Worm (Caenorhabditis elegans): Measurements from ENCODE around the gene rfc-4.

The rfc-4 gene

DNA sequence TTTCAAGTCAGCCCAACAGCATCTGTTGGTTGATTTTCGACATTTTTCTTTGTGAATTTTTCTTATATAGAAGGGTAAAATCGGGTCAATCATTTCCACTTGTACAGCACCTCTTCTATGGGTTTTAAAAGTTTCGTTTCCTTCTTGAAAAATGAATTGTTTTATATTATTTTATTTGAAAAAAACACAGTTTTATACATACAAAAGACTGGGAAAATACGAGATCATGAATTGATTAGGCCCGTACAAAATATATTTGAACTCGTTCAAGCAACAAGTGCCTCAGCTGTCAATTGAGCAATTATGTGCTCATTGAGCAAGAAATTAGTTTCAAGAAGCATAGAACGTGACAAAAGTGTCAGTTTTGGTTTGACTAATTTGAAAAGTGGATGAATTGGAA is 30.1 kb downstream of the rfc-4 start:
- TF ChIP-seq Y53F4B.3 (GFP tag; IDR thresholded peaks at IDR 0.05): no peak
- TF ChIP-seq lag-1 (GFP tag; IDR thresholded peaks at IDR 0.05): no peak

DNA sequence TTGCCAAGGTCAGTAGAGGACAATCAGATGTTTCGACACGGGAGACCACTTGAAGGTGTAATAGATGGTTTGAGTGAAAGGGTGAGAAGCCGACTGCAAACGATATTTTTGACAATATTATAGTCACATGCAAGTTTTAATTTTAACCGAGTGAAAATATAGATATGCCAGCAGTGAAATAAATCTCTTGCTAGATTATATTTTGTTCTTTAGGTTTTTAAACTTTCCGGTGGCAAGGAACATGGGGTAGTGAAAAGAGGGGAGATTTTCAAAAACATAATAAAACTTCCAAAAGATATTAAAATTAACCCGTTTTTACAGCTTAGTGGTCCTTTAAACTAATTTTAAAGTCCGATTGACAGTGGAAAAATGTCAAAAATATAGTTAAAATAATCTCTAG is 33.3 kb downstream of the rfc-4 start, which contains the start of gene C06E8.5:
C06E8.5 (minus strand) TSS at position 101 of the 400 bp plus-strand sequence.
- no peak for TF ChIP-seq ztf-3 (GFP tag; optimal IDR thresholded peaks at IDR 0.05)

DNA sequence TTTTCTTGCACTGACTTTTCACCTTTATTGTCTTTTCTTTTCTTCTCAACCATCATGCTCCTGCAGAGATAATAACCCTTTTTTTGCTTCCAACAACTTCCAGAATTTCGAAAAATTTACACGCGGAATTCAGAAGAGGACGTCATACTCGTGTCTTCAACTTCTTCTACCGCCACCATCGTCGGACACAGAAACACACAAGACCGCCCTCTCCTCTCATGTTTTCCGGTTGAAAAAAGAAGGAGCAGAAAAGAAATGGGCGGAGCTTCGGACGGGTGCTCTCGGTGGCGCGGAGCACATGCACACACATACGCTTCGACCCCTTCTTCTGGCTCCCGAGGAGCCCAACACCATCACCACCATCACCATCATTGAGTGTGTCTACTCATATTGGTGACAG is 36.8 kb downstream of the rfc-4 start, which contains the start of gene lgc-38:
lgc-38 (plus strand) TSS at position 301 of the 400 bp plus-strand sequence.
- TF ChIP-seq Y95B8A.8 (GFP tag; IDR thresholded peaks at IDR 0.05) (no peak), madf-10 (tag; optimal IDR thresholded peaks at IDR 0.05) (no peak), ets-4 (GFP tag; optimal IDR thresholded peaks at IDR 0.05) (no peak), cebp-1 (GFP tag; IDR thresholded peaks at IDR 0.05) (no peak), cebp-1 (tag; optimal IDR thresholded peaks at IDR 0.05) (no peak), aptf-2 (GFP tag; conservative IDR thresholded peaks at IDR 0.05) (no peak)

DNA sequence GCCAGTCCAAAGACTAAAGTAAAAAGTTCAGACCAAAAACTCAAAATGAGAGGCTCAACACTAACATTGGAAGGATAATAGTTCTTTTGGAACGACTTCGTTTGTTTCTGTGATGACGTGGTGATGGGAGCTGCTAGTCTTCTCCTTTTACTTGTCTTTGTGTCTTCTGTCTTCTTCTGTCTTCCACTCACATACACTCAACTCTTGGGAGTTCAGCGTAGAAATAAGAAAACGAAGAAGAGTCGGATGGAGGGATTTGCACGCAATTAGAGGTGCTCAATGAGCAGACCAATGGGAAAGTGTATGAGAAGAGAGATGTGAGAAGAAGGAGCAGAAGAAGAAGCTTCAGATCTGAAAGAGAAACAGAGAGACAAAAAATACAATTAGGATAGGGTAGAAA is 40.0 kb downstream of the rfc-4 start:
- TF ChIP-seq T26A5.8 (tag; optimal IDR thresholded peaks at IDR 0.05): no peak
- no peak for TF ChIP-seq bed-2 (GFP tag; IDR thresholded peaks at IDR 0.05)
- no peak for TF ChIP-seq hlh-12 (tag; optimal IDR thresholded peaks at IDR 0.05)
- TF ChIP-seq attf-5 (GFP tag; optimal IDR thresholded peaks at IDR 0.05): no peak
- no peak for TF ChIP-seq B0336.3 (GFP tag; IDR thresholded peaks at IDR 0.05)
- no peak for TF ChIP-seq snpc-1.3 (tag; optimal IDR thresholded peaks at IDR 0.05; ENCODE audit: insufficient read depth)
- TF ChIP-seq sptf-2 (GFP tag; optimal IDR thresholded peaks at IDR 0.05): no peak
- TF ChIP-seq C06A6.2 (GFP tag; conservative IDR thresholded peaks at IDR 0.05): no peak
- no peak for TF ChIP-seq rcor-1 (GFP tag; IDR thresholded peaks at IDR 0.05)

DNA sequence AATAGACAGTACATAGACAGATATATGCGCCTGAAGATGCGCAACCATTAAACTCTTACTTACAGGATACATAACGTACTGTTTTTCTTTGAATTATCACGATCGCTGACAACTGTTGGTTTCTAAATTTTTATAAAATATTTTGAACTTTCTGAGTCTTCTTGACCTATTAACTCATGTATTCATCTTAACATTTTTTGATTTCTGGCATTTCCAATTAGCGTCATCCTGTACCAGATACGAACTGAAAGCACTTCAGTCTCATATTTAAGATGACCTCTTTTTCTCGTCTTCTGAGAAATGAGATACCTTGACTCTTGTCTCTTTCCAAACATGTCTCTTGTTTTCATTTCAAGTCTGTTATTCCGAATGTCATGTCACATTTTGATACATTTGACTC is 41.7 kb downstream of the rfc-4 start:
- TF ChIP-seq mcd-1 (GFP tag; IDR thresholded peaks at IDR 0.05) (no peak), Y95B8A.8 (GFP tag; IDR thresholded peaks at IDR 0.05) (no peak), ceh-100 (GFP tag; IDR thresholded peaks at IDR 0.05) (no peak), rec-8 (tag; optimal IDR thresholded peaks at IDR 0.05) (no peak), F57C9.4 (tag; optimal IDR thresholded peaks at IDR 0.05) (no peak), lin-26 (GFP tag; IDR thresholded peaks at IDR 0.05) (no peak), T07F8.4 (tag; optimal IDR thresholded peaks at IDR 0.05) (no peak), hsf-1 (GFP tag; IDR thresholded peaks at IDR 0.05) (no peak), rcor-1 (GFP tag; IDR thresholded peaks at IDR 0.05) (no peak), tlf-1 (GFP tag; optimal IDR thresholded peaks at IDR 0.05) (no peak), pha-4 (tag; optimal IDR thresholded peaks at IDR 0.05) (no peak), madf-3 (GFP tag; IDR thresholded peaks at IDR 0.05) (no peak), athp-1 (tag; optimal IDR thresholded peaks at IDR 0.05) (no peak), hmg-20 (GFP tag; IDR thresholded peaks at IDR 0.05) (no peak), lsl-1 (GFP tag; optimal IDR thresholded peaks at IDR 0.05) (no peak), F33H1.4 (GFP tag; IDR thresholded peaks at IDR 0.05) (no peak), egl-44 (GFP tag; IDR thresholded peaks at IDR 0.05) (no peak), F52B5.7 (tag; optimal IDR thresholded peaks at IDR 0.05) (no peak)

All from whole organism, young adult.